Worm (Caenorhabditis elegans): Measurements from ENCODE around the gene B0035.21.
A peak's percentile ranks its signal among the peaks of the same experiment; 100 is the strongest.

B0035.21 gene

DNA sequence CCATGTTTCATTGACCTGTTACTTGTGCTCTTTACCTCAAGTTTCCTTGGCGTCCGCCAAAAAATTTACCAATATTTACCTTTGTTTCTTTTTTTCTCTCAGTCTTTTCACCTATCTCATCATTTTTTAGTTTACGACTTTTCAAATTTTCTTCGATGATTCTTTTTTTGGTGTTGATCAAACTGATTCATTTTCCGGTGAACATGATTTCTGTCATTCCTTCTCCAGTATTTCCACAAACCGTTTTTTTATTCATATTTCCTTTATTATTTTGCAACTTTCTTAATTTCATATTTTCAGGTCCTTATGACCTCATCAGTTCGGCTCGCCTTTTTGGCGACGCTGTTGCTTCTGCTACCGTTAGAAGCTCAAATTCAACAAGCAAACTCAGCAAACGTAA lies 39.5 kb upstream of the B0035.21 start, which contains the start of gene F54D1.6:
Gene F54D1.6 (plus strand): TSS at position 301 of the 400 bp plus-strand sequence.
- TF ChIP-seq nhr-111 (GFP tag; optimal IDR thresholded peaks at IDR 0.05) (no peak), daf-16 (GFP tag; optimal IDR thresholded peaks at IDR 0.05) (no peak), daf-16 (tag; optimal IDR thresholded peaks at IDR 0.05) (peak; percentile 17)

DNA sequence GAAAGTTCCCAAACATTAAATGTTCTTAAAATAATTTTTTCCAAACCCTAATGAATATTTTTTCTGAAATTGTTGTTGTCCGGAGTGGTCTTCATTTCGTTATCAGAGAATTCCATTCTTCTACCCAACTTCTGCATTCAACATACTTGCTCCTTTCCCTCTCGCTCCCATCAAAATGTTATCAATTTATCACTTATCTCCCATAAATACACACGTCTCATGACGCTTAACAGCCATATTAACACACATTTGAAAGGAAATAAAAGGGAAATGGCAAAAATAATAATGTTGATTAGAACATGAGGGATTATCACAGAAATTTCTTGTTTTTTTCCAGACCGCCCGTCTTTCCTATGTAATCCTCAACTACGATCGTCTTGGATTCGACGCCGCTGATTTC lies 38.1 kb upstream of the B0035.21 start:
- TF ChIP-seq dmd-6 (GFP tag; IDR thresholded peaks at IDR 0.05) (peak; percentile 80), nhr-6 (tag; optimal IDR thresholded peaks at IDR 0.05) (peak; percentile 25), ctbp-1 (GFP tag; IDR thresholded peaks at IDR 0.05) (no peak), pqm-1 (tag; optimal IDR thresholded peaks at IDR 0.05) (peak; percentile 99), mxl-3 (GFP tag; optimal IDR thresholded peaks at IDR 0.05) (peak; percentile 36), mes-2 (tag; optimal IDR thresholded peaks at IDR 0.05; ENCODE audit: poor library complexity, severe bottlenecking) (peak; percentile 6), mep-1 (tag; optimal IDR thresholded peaks at IDR 0.05) (peak; percentile 37), ceh-20 (GFP tag; IDR thresholded peaks at IDR 0.05) (no peak), madf-5 (GFP tag; IDR thresholded peaks at IDR 0.05) (no peak), dve-1 (tag; optimal IDR thresholded peaks at IDR 0.05; ENCODE audit: insufficient read depth) (peak; percentile 90), hlh-11 (tag; optimal IDR thresholded peaks at IDR 0.05) (peak; percentile 82), nhr-42 (GFP tag; IDR thresholded peaks at IDR 0.05) (no peak), lin-1 (GFP tag; IDR thresholded peaks at IDR 0.05) (peak; percentile 57; the same call in 1 of the 2 replicates), mxl-2 (GFP tag; conservative IDR thresholded peaks at IDR 0.05) (no peak), tra-1 (GFP tag; IDR thresholded peaks at IDR 0.05) (peak; percentile 62), nhr-28 (tag; optimal IDR thresholded peaks at IDR 0.05) (peak; percentile 88), php-3 (GFP tag; IDR thresholded peaks at IDR 0.05) (peak; percentile 98), daf-16 (GFP tag; optimal IDR thresholded peaks at IDR 0.05) (no peak), daf-16 (tag; optimal IDR thresholded peaks at IDR 0.05) (peak; percentile 96), nhr-77 (tag; optimal IDR thresholded peaks at IDR 0.05) (peak; percentile 84), hlh-30 (tag; optimal IDR thresholded peaks at IDR 0.05; ENCODE audit: insufficient read depth) (peak; percentile 33)

DNA sequence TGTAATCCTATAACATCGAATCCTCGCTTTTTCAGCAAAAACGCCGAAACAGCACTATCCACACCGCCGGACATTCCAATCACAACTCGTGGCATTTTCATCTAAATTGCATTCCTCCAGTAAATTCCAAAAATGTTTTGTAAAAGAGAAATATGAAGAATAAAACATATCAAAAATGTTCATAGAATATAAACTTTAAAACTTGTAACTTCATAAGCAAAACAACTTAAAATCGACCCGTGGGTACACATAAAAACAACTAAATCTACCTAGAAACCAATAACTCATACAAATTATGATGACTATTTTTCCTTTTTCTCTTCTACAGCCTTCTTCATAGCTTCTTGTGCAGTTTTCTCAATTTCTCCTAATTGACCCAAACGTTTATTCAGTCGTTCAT lies 30.3 kb upstream of the B0035.21 start, which contains the start of gene mttu-1:
Gene mttu-1 (minus strand): TSS at position 101 of the 400 bp plus-strand sequence.
- TF ChIP-seq F37D6.2 (tag; optimal IDR thresholded peaks at IDR 0.05) (no peak), F44E2.7 (GFP tag; IDR thresholded peaks at IDR 0.05) (no peak), spr-1 (tag; optimal IDR thresholded peaks at IDR 0.05) (no peak), ama-1 (optimal IDR thresholded peaks at IDR 0.05) (no peak), mxl-3 (GFP tag; optimal IDR thresholded peaks at IDR 0.05) (no peak), lin-39 (tag; optimal IDR thresholded peaks at IDR 0.05) (no peak), tra-1 (GFP tag; IDR thresholded peaks at IDR 0.05) (no peak), dve-1 (tag; optimal IDR thresholded peaks at IDR 0.05; ENCODE audit: insufficient read depth) (no peak), set-16 (GFP tag; IDR thresholded peaks at IDR 0.05) (no peak), sdz-12 (GFP tag; optimal IDR thresholded peaks at IDR 0.05) (no peak), mxl-2 (GFP tag; conservative IDR thresholded peaks at IDR 0.05) (no peak), nhr-28 (tag; optimal IDR thresholded peaks at IDR 0.05) (no peak), cey-2 (tag; optimal IDR thresholded peaks at IDR 0.05; ENCODE audit: borderline replicate concordance, insufficient read depth) (no peak), R02D3.7 (tag; optimal IDR thresholded peaks at IDR 0.05) (no peak), daf-8 (GFP tag; IDR thresholded peaks at IDR 0.05) (no peak), zip-2 (tag; optimal IDR thresholded peaks at IDR 0.05) (no peak), hlh-11 (tag; optimal IDR thresholded peaks at IDR 0.05) (no peak), nhr-77 (tag; optimal IDR thresholded peaks at IDR 0.05) (no peak)

DNA sequence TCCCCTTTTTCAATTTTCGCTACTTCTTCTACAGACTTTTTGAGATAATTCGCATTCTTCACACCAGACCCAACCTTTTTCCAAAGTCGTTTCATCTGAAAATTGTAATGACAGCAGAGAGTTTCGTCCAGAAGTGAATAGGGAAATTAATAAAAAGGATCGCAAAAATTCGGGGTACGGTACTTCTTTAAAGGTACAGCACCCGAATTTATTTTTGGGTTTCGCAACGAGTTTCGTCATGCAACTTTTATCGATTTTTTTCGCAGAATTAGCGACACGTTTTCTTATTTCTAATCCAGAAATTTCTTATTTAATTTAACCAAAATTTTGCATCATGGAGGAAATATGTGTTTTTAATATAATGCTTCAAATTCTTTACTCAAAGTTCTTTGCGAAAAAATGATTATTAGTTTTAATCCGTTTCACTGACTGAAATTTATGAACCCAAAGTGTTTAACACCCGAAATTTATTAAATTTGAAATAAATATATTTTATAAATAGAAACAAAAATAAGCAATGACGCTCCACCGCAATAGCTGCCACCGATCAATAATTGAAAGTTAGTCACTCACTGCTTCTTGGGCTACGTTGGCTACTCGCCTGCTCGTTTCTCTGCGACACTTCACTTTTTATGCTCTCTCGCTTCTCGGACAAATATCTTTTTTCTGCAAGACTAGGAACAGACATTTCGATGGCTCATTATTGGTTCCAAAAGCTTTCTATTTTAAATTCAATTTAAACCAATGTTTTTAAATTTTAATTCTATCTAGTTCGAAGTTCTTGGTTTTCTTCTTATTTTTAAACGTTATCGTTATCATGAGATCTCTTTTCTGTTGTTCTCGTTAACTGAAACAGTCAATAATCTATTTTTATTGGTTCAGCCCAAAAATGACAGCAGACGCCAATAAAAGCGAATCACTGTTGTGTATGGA lies 28.6 kb upstream of the B0035.21 start, which contains the start of the genes B0035.15 and dnj-1:
Gene B0035.15 (minus strand): TSS at position 99 of the 933 bp plus-strand sequence.
Gene dnj-1 (plus strand): TSS at position 883 of the 933 bp plus-strand sequence.
- TF ChIP-seq lim-7 (GFP tag; IDR thresholded peaks at IDR 0.05) (no peak), ZK546.5 (tag; optimal IDR thresholded peaks at IDR 0.05) (no peak), ceh-82 (tag; optimal IDR thresholded peaks at IDR 0.05) (no peak), pqm-1 (tag; optimal IDR thresholded peaks at IDR 0.05) (no peak), snpc-1.2 (GFP tag; IDR thresholded peaks at IDR 0.05) (no peak), unc-62 (GFP tag; optimal IDR thresholded peaks at IDR 0.05 in 1 of 2) (no peak), unc-62 (tag; optimal IDR thresholded peaks at IDR 0.05) (no peak), nhr-28 (tag; optimal IDR thresholded peaks at IDR 0.05) (peak; percentile 62), ctbp-1 (GFP tag; IDR thresholded peaks at IDR 0.05) (no peak), cey-2 (tag; optimal IDR thresholded peaks at IDR 0.05; ENCODE audit: borderline replicate concordance, insufficient read depth) (no peak), ama-1 (optimal IDR thresholded peaks at IDR 0.05) (no peak), mxl-2 (GFP tag; conservative IDR thresholded peaks at IDR 0.05) (no peak), T26A8.4 (GFP tag; IDR thresholded peaks at IDR 0.05) (no peak), F49E8.2 (tag; optimal IDR thresholded peaks at IDR 0.05; ENCODE audit: borderline replicate concordance) (no peak), Y48G9A.11 (GFP tag; IDR thresholded peaks at IDR 0.05) (no peak), F10B5.3 (tag; optimal IDR thresholded peaks at IDR 0.05) (no peak), R02D3.7 (tag; optimal IDR thresholded peaks at IDR 0.05) (no peak)
